Fruit fly (Drosophila melanogaster) whole organism, adult: ENCODE data around the gene Osi8.

Experiments
- CG11617 ChIP-seq: fragments of 200-800 bp; sonication (Bioruptor generic); optimal IDR thresholded peaks from 2 replicates; lab custom pipeline; 2017; ENCODE audit warnings: mild to moderate bottlenecking, missing biosample characterization, missing genetic modification reagents, missing genetic modification characterization
- CG12768 ChIP-seq: fragments of 200-800 bp; sonication (Bioruptor generic); optimal IDR thresholded peaks from 2 replicates; lab custom pipeline; 2017; ENCODE audit warnings: missing biosample characterization, missing genetic modification characterization, mild to moderate bottlenecking, moderate library complexity, missing genetic modification reagents
- CG14711 ChIP-seq: fragments of 200-800 bp; sonication (Bioruptor generic); optimal IDR thresholded peaks from 2 replicates; lab custom pipeline; 2018; ENCODE audit warnings: missing biosample characterization, mild to moderate bottlenecking, missing genetic modification characterization, moderate library complexity
- CG1620 ChIP-seq: fragments of 200-800 bp; sonication (Bioruptor generic); optimal IDR thresholded peaks from 2 replicates; lab custom pipeline; 2016; ENCODE audit warnings: missing biosample characterization, missing genetic modification characterization
- CG33017 ChIP-seq: fragments of 200-800 bp; sonication (Bioruptor generic); optimal IDR thresholded peaks from 2 replicates; lab custom pipeline; 2018; ENCODE audit warnings: missing biosample characterization, mild to moderate bottlenecking, missing genetic modification characterization, moderate library complexity
- CG5204 ChIP-seq: fragments of 200-800 bp; sonication (Bioruptor generic); optimal IDR thresholded peaks from 2 replicates; lab custom pipeline; 2016; ENCODE audit warnings: missing biosample characterization, missing genetic modification characterization
- CG7045 ChIP-seq: fragments of 200-800 bp; sonication (Bioruptor generic); optimal IDR thresholded peaks from 2 replicates; lab custom pipeline; 2017; ENCODE audit warnings: missing biosample characterization, mild to moderate bottlenecking, missing genetic modification characterization
- CG7101 ChIP-seq: fragments of 200-800 bp; sonication (Bioruptor generic); optimal IDR thresholded peaks from 2 replicates; lab custom pipeline; 2018; ENCODE audit warnings: missing biosample characterization, mild to moderate bottlenecking, missing genetic modification characterization, moderate library complexity
- Clk ChIP-seq: fragments of 200-800 bp; sonication (Bioruptor generic); optimal IDR thresholded peaks from 2 replicates; lab custom pipeline; 2017; ENCODE audit warnings: missing biosample characterization, missing genetic modification characterization
- Crg-1 ChIP-seq: fragments of 200-800 bp; sonication (Bioruptor generic); optimal IDR thresholded peaks from 2 replicates; lab custom pipeline; 2016; ENCODE audit warnings: missing biosample characterization, missing genetic modification characterization
- Hr96 ChIP-seq: fragments of 200-800 bp; sonication (Bioruptor generic); optimal IDR thresholded peaks from 2 replicates; lab custom pipeline; 2016; ENCODE audit warnings: missing biosample characterization, missing genetic modification characterization
- Mnt ChIP-seq: fragments of 200-800 bp; sonication (Bioruptor generic); optimal IDR thresholded peaks from 2 replicates; lab custom pipeline; 2016; ENCODE audit warnings: missing biosample characterization, mild to moderate bottlenecking, missing genetic modification characterization
- bab1 ChIP-seq: fragments of 200-800 bp; sonication (Bioruptor generic); optimal IDR thresholded peaks from 3 replicates; lab custom pipeline; 2019; ENCODE audit warnings: missing biosample characterization, mild to moderate bottlenecking, missing genetic modification characterization, moderate library complexity
- cic ChIP-seq: fragments of 200-800 bp; sonication (Bioruptor generic); optimal IDR thresholded peaks from 2 replicates; lab custom pipeline; 2017; ENCODE audit warnings: missing biosample characterization, mild to moderate bottlenecking, missing genetic modification characterization, moderate library complexity
- cnc ChIP-seq, 2 experiments: fragments of >200 bp; optimal IDR thresholded peaks; 2 replicates each; lab custom pipeline; 2017
- kay ChIP-seq: fragments of 200-800 bp; sonication (Bioruptor generic); peaks from one replicate; lab custom pipeline; 2016; ENCODE audit warnings: missing biosample characterization, missing genetic modification characterization, borderline replicate concordance
- ovo ChIP-seq: fragments of 200-800 bp; sonication (Bioruptor generic); optimal IDR thresholded peaks from 2 replicates; lab custom pipeline; 2016; ENCODE audit warnings: missing biosample characterization, missing genetic modification characterization
- pad ChIP-seq: fragments of 200-800 bp; sonication (Bioruptor generic); optimal IDR thresholded peaks from 3 replicates; lab custom pipeline; 2017; ENCODE audit warnings: missing biosample characterization, missing genetic modification characterization, mild to moderate bottlenecking, moderate library complexity, missing genetic modification reagents
- tj ChIP-seq: fragments of 200-800 bp; sonication (Bioruptor generic); optimal IDR thresholded peaks from 3 replicates; lab custom pipeline; 2017; ENCODE audit warnings: missing biosample characterization, mild to moderate bottlenecking, missing genetic modification characterization, moderate library complexity
- toe ChIP-seq: fragments of 200-800 bp; sonication (Bioruptor generic); optimal IDR thresholded peaks from 2 replicates; lab custom pipeline; 2016; ENCODE audit warnings: missing biosample characterization, missing genetic modification characterization

The Osi8 gene

dm6 chr3R:6221681-6222080 is 33.3 kb upstream of the Osi8 start, which contains the start of gene Osi4:
Gene Osi4, minus strand, starts transcription at chr3R:6221781.
- TF ChIP-seq ovo (no peak), toe (GFP tag; lab: Kevin White, UChicago) (no peak), Mnt (no peak), CG11617 (GFP tag; lab: Kevin White, UChicago) (no peak), CG14711 (no peak), kay (GFP tag; lab: Kevin White, UChicago) (no peak), CG1620 (GFP tag; lab: Kevin White, UChicago) (no peak)

dm6 chr3R:6222119-6222518 is 32.9 kb upstream of the Osi8 start:
- no peak for TF ChIP-seq CG7101
- no peak for TF ChIP-seq CG33017 (tag; lab: Kevin White, UChicago)
- no peak for TF ChIP-seq pad (GFP tag; lab: Kevin White, UChicago)
- TF ChIP-seq Crg-1 (GFP tag; lab: Kevin White, UChicago) = no peak

dm6 chr3R:6226156-6226555 is 28.8 kb upstream of the Osi8 start:
- TF ChIP-seq cic (GFP tag; lab: Kevin White, UChicago) = no peak
- TF ChIP-seq Mnt = no peak
- TF ChIP-seq cnc (optimal IDR thresholded peaks at IDR 0.05; lab: Kevin White, UChicago) = no peak
- TF ChIP-seq bab1 = no peak
- no peak for TF ChIP-seq CG12768
- TF ChIP-seq CG1620 (GFP tag; lab: Kevin White, UChicago) = no peak
- TF ChIP-seq CG7045 (GFP tag; lab: Kevin White, UChicago) = no peak
- no peak for TF ChIP-seq Hr96 (GFP tag; lab: Kevin White, UChicago)
- no peak for TF ChIP-seq toe (GFP tag; lab: Kevin White, UChicago)
- no peak for TF ChIP-seq kay (GFP tag; lab: Kevin White, UChicago)
- TF ChIP-seq CG14711 = no peak
- no peak for TF ChIP-seq tj
- no peak for TF ChIP-seq pad (GFP tag; lab: Kevin White, UChicago)
- no peak for TF ChIP-seq CG5204 (GFP tag; lab: Kevin White, UChicago)
- TF ChIP-seq Clk (GFP tag; lab: Kevin White, UChicago) = no peak
- TF ChIP-seq ovo = no peak
- no peak for TF ChIP-seq CG7101

dm6 chr3R:6226997-6227562 is 27.9 kb upstream of the Osi8 start, which contains the start of gene Osi5:
Gene Osi5, plus strand, starts transcription at chr3R:6227512.
- TF ChIP-seq CG5204 (GFP tag; lab: Kevin White, UChicago) = no peak
- no peak for TF ChIP-seq CG33017 (tag; lab: Kevin White, UChicago)
- no peak for TF ChIP-seq Clk (GFP tag; lab: Kevin White, UChicago)
- no peak for TF ChIP-seq Hr96 (GFP tag; lab: Kevin White, UChicago)
- no peak for TF ChIP-seq pad (GFP tag; lab: Kevin White, UChicago)
- no peak for TF ChIP-seq tj
- TF ChIP-seq Crg-1 (GFP tag; lab: Kevin White, UChicago) = no peak
- no peak for TF ChIP-seq CG12768
- TF ChIP-seq bab1 = no peak
- TF ChIP-seq Mnt = no peak
- no peak for TF ChIP-seq cnc (optimal IDR thresholded peaks at IDR 0.05; lab: Kevin White, UChicago)
- TF ChIP-seq ovo = no peak
- TF ChIP-seq CG11617 (GFP tag; lab: Kevin White, UChicago) = no peak
- TF ChIP-seq CG7101 = no peak
- no peak for TF ChIP-seq cic (GFP tag; lab: Kevin White, UChicago)
- no peak for TF ChIP-seq toe (GFP tag; lab: Kevin White, UChicago)
- no peak for TF ChIP-seq kay (GFP tag; lab: Kevin White, UChicago)
- TF ChIP-seq CG14711 = no peak
- TF ChIP-seq CG1620 (GFP tag; lab: Kevin White, UChicago) = no peak

dm6 chr3R:6229055-6229841 is 25.7 kb upstream of the Osi8 start:
- TF ChIP-seq Crg-1 (GFP tag; lab: Kevin White, UChicago) (no peak), CG33017 (tag; lab: Kevin White, UChicago) (no peak), kay (GFP tag; lab: Kevin White, UChicago) (no peak), pad (GFP tag; lab: Kevin White, UChicago) (no peak), CG1620 (GFP tag; lab: Kevin White, UChicago) (no peak), CG11617 (GFP tag; lab: Kevin White, UChicago) (no peak), CG12768 (no peak), tj (no peak), CG14711 (no peak), cic (GFP tag; lab: Kevin White, UChicago) (no peak)

dm6 chr3R:6230298-6230697 is 24.7 kb upstream of the Osi8 start:
- TF ChIP-seq tj = no peak
- TF ChIP-seq cic (GFP tag; lab: Kevin White, UChicago) = no peak
- no peak for TF ChIP-seq Hr96 (GFP tag; lab: Kevin White, UChicago)
- no peak for TF ChIP-seq CG5204 (GFP tag; lab: Kevin White, UChicago)
- TF ChIP-seq CG12768 = no peak
- no peak for TF ChIP-seq CG7101
- no peak for TF ChIP-seq cnc (optimal IDR thresholded peaks at IDR 0.05; lab: Kevin White, UChicago)
- no peak for TF ChIP-seq CG7045 (GFP tag; lab: Kevin White, UChicago)
- TF ChIP-seq CG33017 (tag; lab: Kevin White, UChicago) = no peak
- no peak for TF ChIP-seq CG14711
